ENCODE assay signal across 3 fruit fly cellular contexts in genomic region chr3R:5516582-5517001, dm6.
TF ChIP-seq lines count a peak whose summit lies in the region.

No protein-coding gene starts in this region.

- TF ChIP-seq CTCF in whole organism, embryonic (GFP tag; optimal IDR thresholded peaks at IDR 0.05; lab: Kevin White, UChicago) = no peak

TF ChIP-seq in whole organism, embryonic, 481 proteins besides CTCF, POLR2A, EP300 and RAD21 (continues in another document):
- TF ChIP-seq CG17186 (GFP tag; optimal IDR thresholded peaks at IDR 0.05; lab: Kevin White, UChicago) (peak; percentile 71), CG11504 (tag; optimal IDR thresholded peaks at IDR 0.05; lab: Kevin White, UChicago) (no peak), nmo (GFP tag; optimal IDR thresholded peaks at IDR 0.05; lab: Kevin White, UChicago) (peak; percentile 13), CG2678 (tag; optimal IDR thresholded peaks at IDR 0.05; lab: Kevin White, UChicago) (no peak), Ets65A (GFP tag; lab: Kevin White, UChicago) (no peak), Sry-δ (GFP tag; optimal IDR thresholded peaks at IDR 0.05; lab: Kevin White, UChicago) (peak; percentile 34), crp (GFP tag; optimal IDR thresholded peaks at IDR 0.05; lab: Kevin White, UChicago) (peak; percentile 32 to 85), CG4617 (GFP tag; optimal IDR thresholded peaks at IDR 0.05; lab: Kevin White, UChicago; ENCODE audit: borderline replicate concordance) (peak; percentile 3), sens (GFP tag; lab: Kevin White, UChicago) (peak; percentile 72), CG1603 (tag; optimal IDR thresholded peaks at IDR 0.05; lab: Kevin White, UChicago) (peak; percentile 27), gfzf (GFP tag; optimal IDR thresholded peaks at IDR 0.05; lab: Kevin White, UChicago) (peak; percentile 85), Rfx (GFP tag; IDR thresholded peaks at IDR 0.05; lab: Robert Waterston, UW) (no peak), org-1 (GFP tag; optimal IDR thresholded peaks at IDR 0.05; lab: Kevin White, UChicago) (no peak), CoRest (tag; optimal IDR thresholded peaks at IDR 0.05; lab: Kevin White, UChicago) (peak; percentile 16), E2f2 (GFP tag; IDR thresholded peaks at IDR 0.05; lab: Robert Waterston, UW) (peak; percentile 84), CG9437 (GFP tag; optimal IDR thresholded peaks at IDR 0.05; lab: Kevin White, UChicago) (peak; percentile 69), CG14710 (tag; optimal IDR thresholded peaks at IDR 0.05; lab: Kevin White, UChicago) (peak; percentile 42), grn (GFP tag; optimal IDR thresholded peaks at IDR 0.05; lab: Kevin White, UChicago) (peak; percentile 34), BEAF-32 (GFP tag; optimal IDR thresholded peaks at IDR 0.05; lab: Kevin White, UChicago) (peak; percentile 49), Optix (GFP tag; IDR thresholded peaks at IDR 0.05; lab: Robert Waterston, UW) (no peak), Abd-B (GFP tag; optimal IDR thresholded peaks at IDR 0.05; lab: Kevin White, UChicago) (peak; percentile 23), Dp (GFP tag; optimal IDR thresholded peaks at IDR 0.05; lab: Kevin White, UChicago) (peak; percentile 79), ems (GFP tag; optimal IDR thresholded peaks at IDR 0.05; lab: Kevin White, UChicago) (peak; percentile 12), fru (optimal IDR thresholded peaks at IDR 0.05; lab: Kevin White, UChicago) (no peak), CG14965 (GFP tag; optimal IDR thresholded peaks at IDR 0.05; lab: Kevin White, UChicago; ENCODE audit: borderline replicate concordance) (no peak), pzg (GFP tag; optimal IDR thresholded peaks at IDR 0.05; lab: Kevin White, UChicago) (peak; percentile 41), Myb (GFP tag; optimal IDR thresholded peaks at IDR 0.05; lab: Kevin White, UChicago) (peak; percentile 85), CG33213 (GFP tag; optimal IDR thresholded peaks at IDR 0.05; lab: Kevin White, UChicago) (peak; percentile 7), CG3847 (GFP tag; IDR thresholded peaks at IDR 0.05; lab: Robert Waterston, UW) (peak; percentile 53), CG2116 (GFP tag; optimal IDR thresholded peaks at IDR 0.05; lab: Kevin White, UChicago) (peak; percentile 45), Sin3A (optimal IDR thresholded peaks at IDR 0.05; lab: Kevin White, UChicago) (peak; percentile 37)

TF ChIP-seq in whole organism, prepupa, 60 proteins besides CTCF, POLR2A, EP300 and RAD21:
- TF ChIP-seq fkh (GFP tag; optimal IDR thresholded peaks at IDR 0.05; lab: Kevin White, UChicago) (peak; percentile 7), Eip78C (GFP tag; lab: Kevin White, UChicago) (peak; percentile 48), CG3032 (tag; optimal IDR thresholded peaks at IDR 0.05; lab: Kevin White, UChicago) (no peak)

TF ChIP-seq in whole organism, wandering third instar larva, 38 proteins besides CTCF, POLR2A, EP300 and RAD21:
- TF ChIP-seq lola (GFP tag; optimal IDR thresholded peaks at IDR 0.05; lab: Kevin White, UChicago) (no peak), Hnf4 (GFP tag; optimal IDR thresholded peaks at IDR 0.05; lab: Kevin White, UChicago) (peak; percentile 7), Myc (optimal IDR thresholded peaks at IDR 0.05; lab: Kevin White, UChicago) (peak; percentile 56), tai (GFP tag; optimal IDR thresholded peaks at IDR 0.05; lab: Kevin White, UChicago) (peak; percentile 10)
TF ChIP-seq in whole organism, wandering third instar larva: peak in this region for 3.
